Worm (Caenorhabditis elegans) whole organism, midembryonic: Measurements from ENCODE around the gene clec-197.

Experiments
- T22C8.4 ChIP-seq: fragments of 200-800 bp; sonication (Bioruptor generic); IDR thresholded peaks from 2 replicates; pipeline ENCODE4 v1.3.6; 2022; ENCODE audit warnings: missing genetic modification characterization, missing compliant biosample characterization
- cog-1 ChIP-seq: sonication (generic microtip); optimal IDR thresholded peaks from 2 replicates; lab custom pipeline; 2016; ENCODE audit warnings: missing genetic modification characterization, missing compliant biosample characterization
- flt-1 ChIP-seq: fragments of 200-800 bp; sonication (Bioruptor generic); IDR thresholded peaks from 2 replicates; pipeline ENCODE4 v1.3.6; 2022; ENCODE audit warnings: missing genetic modification characterization, missing compliant biosample characterization
- med-1 ChIP-seq: sonication (generic microtip); optimal IDR thresholded peaks from 2 replicates; lab custom pipeline; 2017; ENCODE audit warnings: missing genetic modification characterization, mild to moderate bottlenecking, missing compliant biosample characterization, antibody characterized with exemption, missing genetic modification reagents; ENCODE audit not compliant: insufficient read depth
- ref-1 ChIP-seq: fragments of 200-800 bp; sonication (Bioruptor generic); conservative IDR thresholded peaks from 2 replicates; pipeline ENCODE4 v1.3.6; 2022; ENCODE audit warnings: missing genetic modification reagents, missing genetic modification characterization, missing compliant biosample characterization
- ztf-23 ChIP-seq: fragments of 200-800 bp; sonication (Bioruptor generic); IDR thresholded peaks from 2 replicates; pipeline ENCODE4 v1.3.6; 2022; ENCODE audit warnings: missing genetic modification reagents, missing genetic modification characterization, missing compliant biosample characterization

ce11 chrIV:17395910-17396309, 49.4 kb upstream of the clec-197 start, which contains the start of gene sru-15:
- TF ChIP-seq ref-1 (no peak), flt-1 (GFP tag; lab: Robert Waterston, UW) (no peak), cog-1 (tag; lab: Kevin White, UChicago) (no peak), med-1 (GFP tag; lab: Kevin White, UChicago) (no peak), ztf-23 (GFP tag; lab: Robert Waterston, UW) (no peak), T22C8.4 (GFP tag; lab: Robert Waterston, UW) (no peak)
